Worm (Caenorhabditis elegans) whole organism, L4 larva: Measurements from ENCODE around the gene ZK6.8.

Experiments used
- F10B5.3 ChIP-seq: sonication (generic microtip); optimal IDR thresholded peaks from 2 replicates; lab custom pipeline; 2016; ENCODE audit warnings: mild to moderate bottlenecking, missing genetic modification characterization, missing compliant biosample characterization
- F37D6.2 ChIP-seq: sonication (generic microtip); optimal IDR thresholded peaks from 2 replicates; lab custom pipeline; 2016; ENCODE audit warnings: mild to moderate bottlenecking, missing genetic modification characterization, missing compliant biosample characterization
- R02D3.7 ChIP-seq: fragments of 150-350 bp; sonication (generic microtip); optimal IDR thresholded peaks from 3 replicates; lab custom pipeline; 2014; ENCODE audit warnings: missing biosample characterization, missing genetic modification characterization
- aha-1 ChIP-seq: fragments of 150-350 bp; peaks from one replicate; lab custom pipeline; 2014; ENCODE audit warnings: missing biosample characterization, missing genetic modification characterization
- attf-4 ChIP-seq: sonication (generic microtip); optimal IDR thresholded peaks from 3 replicates; lab custom pipeline; 2017; ENCODE audit warnings: missing biosample characterization, missing genetic modification characterization
- ceh-20 ChIP-seq: fragments of 200-800 bp; sonication (Bioruptor generic); IDR thresholded peaks from 2 replicates; pipeline ENCODE4 v1.3.6; 2022; ENCODE audit warnings: missing genetic modification reagents, missing genetic modification characterization, missing compliant biosample characterization
- cey-2 ChIP-seq: sonication (generic microtip); optimal IDR thresholded peaks from 3 replicates; lab custom pipeline; 2017; ENCODE audit warnings: missing genetic modification characterization, mild to moderate bottlenecking, missing compliant biosample characterization, antibody characterized with exemption, borderline replicate concordance; ENCODE audit not compliant: insufficient read depth
- daf-8 ChIP-seq: fragments of 200-800 bp; sonication (Bioruptor generic); IDR thresholded peaks from 2 replicates; pipeline ENCODE4 v1.3.6; 2022; ENCODE audit warnings: missing genetic modification characterization, missing compliant biosample characterization
- dmd-6 ChIP-seq: fragments of 200-800 bp; sonication (Bioruptor generic); IDR thresholded peaks from 2 replicates; pipeline ENCODE4 v1.3.6; 2022; ENCODE audit warnings: missing genetic modification reagents, missing genetic modification characterization, missing compliant biosample characterization
- dmd-8 ChIP-seq: fragments of 200-800 bp; sonication (Bioruptor generic); IDR thresholded peaks from 2 replicates; pipeline ENCODE4 v1.3.6; 2022; ENCODE audit warnings: missing genetic modification characterization, missing compliant biosample characterization
- dmd-9 ChIP-seq: fragments of 200-800 bp; sonication (Bioruptor generic); IDR thresholded peaks from 2 replicates; pipeline ENCODE4 v1.3.6; 2022; ENCODE audit warnings: missing genetic modification reagents, missing genetic modification characterization, missing compliant biosample characterization
- egl-27 ChIP-seq: sonication (generic microtip); optimal IDR thresholded peaks from 3 replicates; lab custom pipeline; 2017; ENCODE audit warnings: missing biosample characterization, missing genetic modification reagents, missing genetic modification characterization
- egl-43 ChIP-seq: fragments of 200-800 bp; sonication (Bioruptor generic); IDR thresholded peaks from 2 replicates; pipeline ENCODE4 v1.3.6; 2022; ENCODE audit warnings: missing genetic modification reagents, missing genetic modification characterization, missing compliant biosample characterization
- fkh-10 ChIP-seq: fragments of 150-350 bp; optimal IDR thresholded peaks from 2 replicates; lab custom pipeline; 2014; ENCODE audit warnings: missing biosample characterization, missing genetic modification reagents, missing genetic modification characterization
- gei-8 ChIP-seq: fragments of 200-800 bp; sonication (Bioruptor generic); optimal IDR thresholded peaks from 2 replicates; lab custom pipeline; 2018; ENCODE audit warnings: mild to moderate bottlenecking, missing genetic modification characterization, missing compliant biosample characterization
- hif-1 ChIP-seq, 2 experiments: sonication (generic microtip); optimal IDR thresholded peaks; 2 replicates each; lab custom pipeline; 2016 to 2017; ENCODE audit warnings: missing compliant biosample characterization in 2 of 2, missing genetic modification characterization in 2 of 2, missing genetic modification reagents in 2 of 2, missing genotype in 2 of 2, mild to moderate bottlenecking in 1 of 2
- hlh-11 ChIP-seq: fragments of 200-800 bp; sonication (Bioruptor generic); optimal IDR thresholded peaks from 2 replicates; lab custom pipeline; 2018; ENCODE audit warnings: mild to moderate bottlenecking, missing genetic modification characterization, missing compliant biosample characterization
- hlh-30 ChIP-seq: sonication (generic microtip); optimal IDR thresholded peaks from 2 replicates; lab custom pipeline; 2017; ENCODE audit warnings: antibody characterized with exemption, mild to moderate bottlenecking, missing genetic modification characterization, missing compliant biosample characterization; ENCODE audit not compliant: insufficient read depth
- hmg-1.1 ChIP-seq: fragments of 200-800 bp; sonication (Bioruptor generic); IDR thresholded peaks from 2 replicates; pipeline ENCODE4 v1.3.6; 2022; ENCODE audit warnings: missing genetic modification reagents, missing genetic modification characterization, missing compliant biosample characterization
- lin-29 ChIP-seq: fragments of 200-800 bp; sonication (Bioruptor generic); IDR thresholded peaks from 2 replicates; pipeline ENCODE4 v1.3.6; 2022; ENCODE audit warnings: missing genetic modification reagents, missing genetic modification characterization, missing compliant biosample characterization
- lin-39 ChIP-seq: fragments of 150-350 bp; optimal IDR thresholded peaks from 2 replicates; lab custom pipeline; 2014; ENCODE audit warnings: missing biosample characterization, missing genetic modification reagents, missing genetic modification characterization
- lsy-2 ChIP-seq, 2 experiments: fragments of 150-350 bp in 1 of 2; sonication (generic microtip) in 1 of 2; optimal IDR thresholded peaks; 2 replicates each; lab custom pipeline; 2014 to 2017; ENCODE audit warnings: missing biosample characterization in 2 of 2, missing genetic modification characterization in 2 of 2
- mxl-2 ChIP-seq: fragments of 200-800 bp; sonication (Bioruptor generic); conservative IDR thresholded peaks from 2 replicates; pipeline ENCODE4 v1.3.6; 2022; ENCODE audit warnings: missing genetic modification reagents, missing genetic modification characterization, missing compliant biosample characterization
- mxl-3 ChIP-seq: fragments of 200-800 bp; sonication (Bioruptor generic); optimal IDR thresholded peaks from 2 replicates; lab custom pipeline; 2018; ENCODE audit warnings: mild to moderate bottlenecking, missing genetic modification characterization, missing compliant biosample characterization
- nhr-10 ChIP-seq: fragments of 150-350 bp; optimal IDR thresholded peaks from 2 replicates; lab custom pipeline; 2014; ENCODE audit warnings: missing biosample characterization, missing genetic modification characterization
- nhr-102 ChIP-seq: sonication (generic microtip); optimal IDR thresholded peaks from 2 replicates; lab custom pipeline; 2016; ENCODE audit warnings: mild to moderate bottlenecking, missing genetic modification characterization, moderate library complexity, missing compliant biosample characterization
- nhr-25 ChIP-seq: sonication (generic microtip); optimal IDR thresholded peaks from 2 replicates; lab custom pipeline; 2017; ENCODE audit warnings: missing genetic modification characterization, mild to moderate bottlenecking, missing compliant biosample characterization, antibody characterized with exemption, moderate library complexity, borderline replicate concordance; ENCODE audit not compliant: insufficient read depth
- nhr-41 ChIP-seq: fragments of 200-800 bp; sonication (Bioruptor generic); IDR thresholded peaks from 2 replicates; pipeline ENCODE4 v1.3.6; 2022; ENCODE audit warnings: missing genetic modification reagents, missing genetic modification characterization, missing compliant biosample characterization
- nhr-42 ChIP-seq: fragments of 200-800 bp; sonication (Bioruptor generic); IDR thresholded peaks from 2 replicates; pipeline ENCODE4 v1.3.6; 2022; ENCODE audit warnings: missing genetic modification characterization, missing compliant biosample characterization
- nhr-48 ChIP-seq: sonication (generic microtip); optimal IDR thresholded peaks from 2 replicates; lab custom pipeline; 2016; ENCODE audit warnings: mild to moderate bottlenecking, missing genetic modification characterization, missing compliant biosample characterization
- nhr-6 ChIP-seq: fragments of 150-350 bp; optimal IDR thresholded peaks from 2 replicates; lab custom pipeline; 2014; ENCODE audit warnings: missing biosample characterization, missing genetic modification characterization
- php-3 ChIP-seq: fragments of 200-800 bp; sonication (Bioruptor generic); IDR thresholded peaks from 2 replicates; pipeline ENCODE4 v1.3.6; 2022; ENCODE audit warnings: missing genetic modification reagents, missing genetic modification characterization, missing compliant biosample characterization
- rbr-2 ChIP-seq: sonication (generic microtip); optimal IDR thresholded peaks from 2 replicates; lab custom pipeline; 2016; ENCODE audit warnings: missing genotype, missing genetic modification characterization, missing compliant biosample characterization
- sdz-12 ChIP-seq: fragments of 200-800 bp; sonication (Bioruptor generic); optimal IDR thresholded peaks from 2 replicates; lab custom pipeline; 2018; ENCODE audit warnings: mild to moderate bottlenecking, missing genetic modification characterization, missing compliant biosample characterization
- snpc-1.2 ChIP-seq: fragments of 200-800 bp; sonication (Bioruptor generic); IDR thresholded peaks from 2 replicates; pipeline ENCODE4 v1.3.6; 2022; ENCODE audit warnings: missing genetic modification reagents, missing genetic modification characterization, missing compliant biosample characterization
- tra-1 ChIP-seq: fragments of 200-800 bp; sonication (Bioruptor generic); IDR thresholded peaks from 2 replicates; pipeline ENCODE4 v1.3.6; 2022; ENCODE audit warnings: missing genetic modification reagents, missing genetic modification characterization, missing compliant biosample characterization
- unc-39 ChIP-seq: sonication (generic microtip); optimal IDR thresholded peaks from 2 replicates; lab custom pipeline; 2017; ENCODE audit warnings: missing biosample characterization, missing genetic modification characterization
- unc-62 ChIP-seq, 3 experiments: fragments of 150-350 bp in 1 of 3; sonication (generic microtip); optimal IDR thresholded peaks in 2 of 3; peaks in 1 of 3; 1 replicate in 1 of 3; 2 replicates in 2 of 3; lab custom pipeline; 2014 to 2017; ENCODE audit warnings: missing biosample characterization in 3 of 3, missing genetic modification characterization in 3 of 3, missing genetic modification reagents in 3 of 3, missing genotype in 1 of 3
- vab-7 ChIP-seq: fragments of 200-800 bp; sonication (Bioruptor generic); IDR thresholded peaks from 2 replicates; pipeline ENCODE4 v1.3.6; 2022; ENCODE audit warnings: missing genetic modification reagents, missing genetic modification characterization, missing compliant biosample characterization
- zag-1 ChIP-seq: fragments of 150-350 bp; optimal IDR thresholded peaks from 2 replicates; lab custom pipeline; 2014; ENCODE audit warnings: missing biosample characterization, missing genetic modification characterization
- zip-11 ChIP-seq: fragments of 200-800 bp; sonication (Bioruptor generic); IDR thresholded peaks from 2 replicates; pipeline ENCODE4 v1.3.6; 2022; ENCODE audit warnings: missing genetic modification characterization, missing compliant biosample characterization
- zip-2 ChIP-seq: fragments of 150-350 bp; optimal IDR thresholded peaks from 2 replicates; lab custom pipeline; 2014; ENCODE audit warnings: missing biosample characterization, missing genetic modification characterization

ZK6.8 gene

DNA sequence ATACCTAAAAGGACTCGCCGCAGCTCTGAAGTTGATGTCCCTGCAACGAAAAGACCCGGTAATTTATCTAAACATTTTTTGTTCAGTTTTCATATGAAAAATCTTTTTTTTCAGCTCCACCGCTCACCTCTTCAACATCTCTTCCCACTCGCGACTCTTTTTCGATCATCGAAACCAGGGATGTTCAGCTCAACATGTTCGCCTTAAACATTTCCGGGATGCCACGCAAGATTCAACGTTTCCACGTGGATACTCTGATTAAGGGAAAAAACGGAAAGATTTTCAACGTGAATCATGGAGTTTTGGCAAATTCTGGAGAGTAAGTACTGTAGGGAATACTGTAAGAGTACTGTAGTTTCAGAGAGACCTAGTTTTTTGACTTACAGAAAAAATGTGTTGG, 38.2 kb upstream of the ZK6.8 start:
- no peak for TF ChIP-seq mxl-2 (GFP tag; lab: Robert Waterston, UW)
- TF ChIP-seq unc-62 (GFP tag; optimal IDR thresholded peaks at IDR 0.05 in 1 of 2; lab: Kevin White, UChicago): peak in 1 of 2 experiments; percentile 92
- TF ChIP-seq unc-62 (tag; optimal IDR thresholded peaks at IDR 0.05; lab: Kevin White, UChicago): no peak

DNA sequence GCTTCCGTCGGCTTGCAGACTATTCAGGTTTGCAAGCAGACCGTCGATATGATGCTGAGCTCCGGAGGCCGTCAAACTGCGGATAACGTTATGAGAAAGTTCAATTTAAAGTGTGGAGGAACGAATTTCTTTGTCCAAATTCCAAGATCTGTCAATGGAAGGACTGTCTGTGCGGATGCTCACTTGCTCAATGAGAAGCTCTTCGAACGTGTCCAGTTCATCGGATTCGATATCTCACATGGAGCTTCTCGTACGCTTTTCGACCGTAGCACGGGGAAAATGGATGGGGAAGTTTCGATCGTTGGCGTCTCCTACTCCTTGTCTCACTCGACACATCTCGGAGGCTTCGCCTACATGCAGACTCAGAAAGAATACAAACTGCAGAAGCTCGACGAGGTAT, 35.7 kb upstream of the ZK6.8 start:
- TF ChIP-seq dmd-6 (GFP tag; lab: Robert Waterston, UW) (no peak), aha-1 (tag; lab: Kevin White, UChicago) (peak; percentile 70), unc-62 (GFP tag; optimal IDR thresholded peaks at IDR 0.05 in 1 of 2; lab: Kevin White, UChicago) (peak in 1 of 2 experiments; percentile 74), unc-62 (tag; optimal IDR thresholded peaks at IDR 0.05; lab: Kevin White, UChicago) (no peak)

DNA sequence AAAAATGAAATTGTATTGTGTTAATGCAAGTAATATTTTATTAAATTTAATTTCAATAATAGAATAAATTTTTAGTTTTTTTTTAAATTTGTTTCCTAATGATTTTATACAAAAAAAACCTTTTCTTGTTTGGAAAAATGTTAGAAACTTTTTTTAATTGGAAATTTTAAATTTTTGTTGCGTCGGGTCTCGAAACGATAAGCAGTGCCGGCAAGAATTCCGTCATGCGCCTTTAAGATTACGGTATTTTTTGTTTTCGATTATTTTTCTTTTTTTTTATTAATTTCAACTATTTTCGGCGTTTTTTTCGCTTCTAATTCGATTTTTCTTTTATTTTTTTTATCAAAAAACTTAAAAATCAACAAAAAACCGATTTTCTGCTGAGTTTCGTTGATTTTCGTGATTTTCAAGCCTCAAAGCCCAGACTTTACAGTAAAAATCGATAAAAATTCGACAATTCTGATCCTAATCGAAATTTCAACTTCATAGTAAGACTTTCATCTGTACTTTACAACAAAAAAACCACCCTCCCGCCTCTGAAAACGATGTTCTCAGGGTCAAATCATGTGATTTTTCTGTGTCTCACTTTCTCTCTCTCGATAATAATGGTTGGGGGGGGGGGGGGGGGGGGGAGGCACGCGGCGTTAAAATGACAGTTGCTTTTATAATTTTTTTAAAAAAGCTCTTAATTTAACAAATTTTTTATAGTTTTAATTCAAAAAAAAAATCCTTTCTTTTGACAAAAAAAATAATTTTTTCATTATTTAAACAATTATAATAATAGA, 34.0 kb upstream of the ZK6.8 start:
- TF ChIP-seq hlh-30 (peak; percentile 5), nhr-48 (no peak), unc-62 (GFP tag; optimal IDR thresholded peaks at IDR 0.05 in 1 of 2; lab: Kevin White, UChicago) (no peak), unc-62 (tag; optimal IDR thresholded peaks at IDR 0.05; lab: Kevin White, UChicago) (no peak), dmd-8 (GFP tag; lab: Robert Waterston, UW) (no peak), zip-2 (tag; lab: Kevin White, UChicago) (no peak), egl-43 (GFP tag; lab: Robert Waterston, UW) (no peak), dmd-6 (GFP tag; lab: Robert Waterston, UW) (peak; percentile 17; the same call in 1 of the 2 replicates), lin-29 (no peak), lsy-2 (tag; optimal IDR thresholded peaks at IDR 0.05; lab: Kevin White, UChicago) (no peak), zip-11 (GFP tag; lab: Robert Waterston, UW) (no peak), hlh-11 (tag; lab: Kevin White, UChicago) (peak; percentile 70), gei-8 (GFP tag; lab: Kevin White, UChicago) (no peak)

DNA sequence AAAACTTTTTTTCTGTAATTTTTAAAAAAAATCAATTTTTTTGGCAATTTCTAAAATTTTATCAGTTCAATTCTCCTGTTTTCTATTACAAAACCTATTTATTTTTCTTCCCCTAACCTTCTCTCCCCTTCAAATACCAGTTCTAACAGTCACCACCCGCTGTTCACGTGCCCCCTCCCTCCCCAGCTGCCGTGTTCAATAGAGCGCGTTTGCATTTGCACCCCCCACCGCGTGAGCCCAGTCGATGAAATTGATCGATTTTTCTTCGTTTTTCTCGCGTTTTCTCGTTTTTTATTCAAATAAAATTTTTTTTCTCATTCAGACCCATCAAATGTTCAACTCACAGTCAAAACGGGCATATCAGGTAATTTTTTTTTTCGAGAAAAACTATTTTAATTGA, 32.7 kb upstream of the ZK6.8 start, which contains the start of gene atg-9:
Gene atg-9, plus strand, starts transcription at position 332 of the 400 bp plus-strand sequence.
- TF ChIP-seq lin-39 (tag; lab: Kevin White, UChicago): no peak
- TF ChIP-seq egl-27 (tag; lab: Kevin White, UChicago): no peak
- TF ChIP-seq fkh-10 (GFP tag; lab: Kevin White, UChicago): no peak
- peak in 1 of 2 experiments; percentile 59 for TF ChIP-seq hif-1 (tag; optimal IDR thresholded peaks at IDR 0.05; lab: Kevin White, UChicago)
- no peak for TF ChIP-seq zag-1 (tag; lab: Kevin White, UChicago)
- no peak for TF ChIP-seq F37D6.2 (tag; lab: Kevin White, UChicago)
- TF ChIP-seq sdz-12: no peak
- TF ChIP-seq hmg-1.1 (GFP tag; lab: Robert Waterston, UW): peak; percentile 77
- peak; percentile 58; the same call in 1 of the 2 replicates for TF ChIP-seq mxl-2 (GFP tag; lab: Robert Waterston, UW)
- TF ChIP-seq cey-2 (tag; lab: Kevin White, UChicago): no peak
- TF ChIP-seq daf-8 (GFP tag; lab: Robert Waterston, UW): no peak
- no peak for TF ChIP-seq gei-8 (GFP tag; lab: Kevin White, UChicago)
- no peak for TF ChIP-seq ceh-20 (GFP tag; lab: Robert Waterston, UW)
- TF ChIP-seq snpc-1.2 (GFP tag; lab: Robert Waterston, UW): no peak
- peak; percentile 59 for TF ChIP-seq nhr-6 (tag; lab: Kevin White, UChicago)
- TF ChIP-seq attf-4 (tag; lab: Kevin White, UChicago): no peak
- TF ChIP-seq nhr-41: no peak
- TF ChIP-seq rbr-2 (tag; lab: Kevin White, UChicago): peak; percentile 46
- no peak for TF ChIP-seq unc-39
- no peak for TF ChIP-seq nhr-42 (GFP tag; lab: Robert Waterston, UW)
- no peak for TF ChIP-seq tra-1 (GFP tag; lab: Robert Waterston, UW)
- TF ChIP-seq F10B5.3: no peak
- TF ChIP-seq php-3 (GFP tag; lab: Robert Waterston, UW): 0 out of 2 replicates have a peak, but pooled peaks have one; percentile 23
- peak; percentile 53 for TF ChIP-seq nhr-25 (tag; lab: Kevin White, UChicago)
- TF ChIP-seq nhr-10 (tag; lab: Kevin White, UChicago): no peak
- peak; percentile 51; the same call in 1 of the 2 replicates for TF ChIP-seq vab-7 (GFP tag; lab: Robert Waterston, UW)
- no peak for TF ChIP-seq R02D3.7
- peak in 1 of 2 experiments; percentile 74 for TF ChIP-seq lsy-2 (tag; optimal IDR thresholded peaks at IDR 0.05; lab: Kevin White, UChicago)
- TF ChIP-seq nhr-102 (tag; lab: Kevin White, UChicago): peak; percentile 28
- TF ChIP-seq mxl-3 (GFP tag; lab: Kevin White, UChicago): peak; percentile 83
- 0 out of 2 replicates have a peak, but pooled peaks have one; percentile 29 for TF ChIP-seq dmd-9 (GFP tag; lab: Robert Waterston, UW)
